Fruit fly (Drosophila melanogaster) whole organism, embryonic: Measurements from ENCODE around the gene Cpr23B.

Experiments used
- BtbVII ChIP-seq: fragments of 200-800 bp; sonication (Bioruptor generic); optimal IDR thresholded peaks from 3 replicates; lab custom pipeline; 2017; ENCODE audit warnings: missing biosample characterization, mild to moderate bottlenecking, missing genetic modification characterization
- CG10366 ChIP-seq: fragments of 200-800 bp; sonication (Bioruptor generic); IDR thresholded peaks from 2 replicates; pipeline ENCODE4 v1.3.6; 2022; ENCODE audit warnings: missing biosample characterization, missing genetic modification characterization
- CG10565 ChIP-seq: fragments of 200-800 bp; sonication (Bioruptor generic); optimal IDR thresholded peaks from 3 replicates; lab custom pipeline; 2016; ENCODE audit warnings: missing biosample characterization, mild to moderate bottlenecking, missing genetic modification characterization
- CG10654 ChIP-seq: fragments of 200-800 bp; sonication (Bioruptor generic); optimal IDR thresholded peaks from 2 replicates; lab custom pipeline; 2016; ENCODE audit warnings: missing biosample characterization, missing genetic modification characterization
- CG12071 ChIP-seq: fragments of 200-800 bp; sonication (Bioruptor generic); optimal IDR thresholded peaks from 3 replicates; lab custom pipeline; 2018; ENCODE audit warnings: missing biosample characterization, mild to moderate bottlenecking, missing genetic modification characterization
- CG12236 ChIP-seq: fragments of 200-800 bp; sonication (Bioruptor generic); optimal IDR thresholded peaks from 2 replicates; lab custom pipeline; 2016; ENCODE audit warnings: missing biosample characterization, missing genetic modification characterization
- CG13123 ChIP-seq: fragments of 200-800 bp; sonication (Bioruptor generic); optimal IDR thresholded peaks from 2 replicates; lab custom pipeline; 2016; ENCODE audit warnings: missing biosample characterization, missing genetic modification characterization
- CG15514 ChIP-seq: fragments of 200-800 bp; sonication (Bioruptor generic); optimal IDR thresholded peaks from 3 replicates; lab custom pipeline; 2017; ENCODE audit warnings: missing biosample characterization, missing genetic modification characterization, mild to moderate bottlenecking, moderate library complexity, missing genetic modification reagents
- CG15696 ChIP-seq: fragments of 200-800 bp; sonication (Bioruptor generic); optimal IDR thresholded peaks from 2 replicates; lab custom pipeline; 2019; ENCODE audit warnings: missing biosample characterization, mild to moderate bottlenecking, missing genetic modification characterization, moderate library complexity
- CG17612 ChIP-seq: fragments of 200-800 bp; sonication (Bioruptor generic); IDR thresholded peaks from 2 replicates; pipeline ENCODE4 v1.3.6; 2022; ENCODE audit warnings: missing biosample characterization, missing genetic modification characterization
- CG1792 ChIP-seq: fragments of 200-800 bp; sonication (Bioruptor generic); optimal IDR thresholded peaks from 2 replicates; lab custom pipeline; 2016; ENCODE audit warnings: missing biosample characterization, missing genetic modification characterization
- CG2712 ChIP-seq: fragments of 200-800 bp; optimal IDR thresholded peaks from 3 replicates; lab custom pipeline; 2019; ENCODE audit warnings: missing biosample characterization, mild to moderate bottlenecking, missing genetic modification characterization, moderate library complexity
- CG30403 ChIP-seq: fragments of 200-800 bp; sonication (Bioruptor generic); optimal IDR thresholded peaks from 3 replicates; lab custom pipeline; 2016; ENCODE audit warnings: missing biosample characterization, missing genetic modification characterization
- CG31365 ChIP-seq: fragments of 200-800 bp; sonication (Bioruptor generic); optimal IDR thresholded peaks from 2 replicates; lab custom pipeline; 2018; ENCODE audit warnings: missing biosample characterization, mild to moderate bottlenecking, missing genetic modification characterization
- CG7271 ChIP-seq: fragments of 200-800 bp; sonication (Bioruptor generic); optimal IDR thresholded peaks from 2 replicates; lab custom pipeline; 2018; ENCODE audit warnings: missing biosample characterization, mild to moderate bottlenecking, missing genetic modification characterization, moderate library complexity
- CG9727 ChIP-seq: fragments of 200-800 bp; sonication (Bioruptor generic); optimal IDR thresholded peaks from 3 replicates; lab custom pipeline; 2017; ENCODE audit warnings: missing biosample characterization, mild to moderate bottlenecking, missing genetic modification characterization
- CTCF ChIP-seq: fragments of 200-800 bp; sonication (Bioruptor generic); optimal IDR thresholded peaks from 2 replicates; lab custom pipeline; 2017; ENCODE audit warnings: missing biosample characterization, mild to moderate bottlenecking, missing genetic modification characterization, moderate library complexity
- Dip2 ChIP-seq: fragments of 200-800 bp; sonication (Bioruptor generic); IDR thresholded peaks from 2 replicates; pipeline ENCODE4 v1.3.6; 2022; ENCODE audit warnings: missing biosample characterization, missing genetic modification characterization
- Dref ChIP-seq: fragments of 200-800 bp; sonication (Bioruptor generic); IDR thresholded peaks from 2 replicates; pipeline ENCODE4 v1.3.6; 2022; ENCODE audit warnings: missing biosample characterization, missing genetic modification characterization
- Ets65A ChIP-seq: fragments of 200-800 bp; sonication (Bioruptor generic); peaks from one replicate; lab custom pipeline; 2016; ENCODE audit warnings: missing biosample characterization, missing genetic modification characterization
- Fer1 ChIP-seq: fragments of 200-800 bp; sonication (Bioruptor generic); optimal IDR thresholded peaks from 2 replicates; lab custom pipeline; 2017; ENCODE audit warnings: missing biosample characterization, mild to moderate bottlenecking, missing genetic modification characterization
- HHEX ChIP-seq: fragments of 200-800 bp; sonication (Bioruptor generic); optimal IDR thresholded peaks from 3 replicates; lab custom pipeline; 2017; ENCODE audit warnings: missing biosample characterization, mild to moderate bottlenecking, missing genetic modification characterization, missing genetic modification reagents
- HLH3B ChIP-seq: fragments of 200-800 bp; sonication (Bioruptor generic); IDR thresholded peaks from 2 replicates; pipeline ENCODE4 v1.3.6; 2022; ENCODE audit warnings: missing biosample characterization, missing genetic modification characterization
- HLH4C ChIP-seq: fragments of 200-800 bp; sonication (Bioruptor generic); IDR thresholded peaks from 3 replicates; pipeline ENCODE4 v1.3.6; 2022; ENCODE audit warnings: missing biosample characterization, missing genetic modification characterization; ENCODE audit not compliant: partially characterized antibody
- Hr3 ChIP-seq: fragments of 200-800 bp; sonication (Bioruptor generic); optimal IDR thresholded peaks from 3 replicates; lab custom pipeline; 2016; ENCODE audit warnings: missing biosample characterization, missing genetic modification characterization
- Jarid2 ChIP-seq: fragments of 200-800 bp; sonication (Bioruptor generic); optimal IDR thresholded peaks from 3 replicates; lab custom pipeline; 2017; ENCODE audit warnings: mild to moderate bottlenecking, missing biosample characterization, missing genetic modification reagents, missing genetic modification characterization
- MESR4 ChIP-seq: fragments of 200-800 bp; sonication (Bioruptor generic); optimal IDR thresholded peaks from 2 replicates; lab custom pipeline; 2018; ENCODE audit warnings: missing biosample characterization, mild to moderate bottlenecking, missing genetic modification characterization, moderate library complexity
- MTF-1 ChIP-seq: fragments of 200-800 bp; sonication (Bioruptor generic); optimal IDR thresholded peaks from 2 replicates; lab custom pipeline; 2018; ENCODE audit warnings: missing biosample characterization, mild to moderate bottlenecking, missing genetic modification characterization, borderline replicate concordance
- Mad ChIP-seq: fragments of 200-800 bp; sonication (Bioruptor generic); optimal IDR thresholded peaks from 2 replicates; lab custom pipeline; 2016; ENCODE audit warnings: missing biosample characterization, missing genetic modification characterization
- NfI ChIP-seq: fragments of 200-800 bp; sonication (Bioruptor generic); optimal IDR thresholded peaks from 3 replicates; lab custom pipeline; 2018; ENCODE audit warnings: missing biosample characterization, mild to moderate bottlenecking, missing genetic modification characterization, moderate library complexity
- Scr ChIP-seq: fragments of 200-800 bp; sonication (Bioruptor generic); IDR thresholded peaks from 2 replicates; pipeline ENCODE4 v1.3.6; 2022; ENCODE audit warnings: missing biosample characterization, missing genetic modification characterization; ENCODE audit not compliant: partially characterized antibody
- Sox100B ChIP-seq: fragments of 200-800 bp; sonication (Bioruptor generic); optimal IDR thresholded peaks from 3 replicates; lab custom pipeline; 2018; ENCODE audit warnings: missing biosample characterization, mild to moderate bottlenecking, missing genetic modification characterization
- Vsx1 ChIP-seq: fragments of 200-800 bp; sonication (Bioruptor generic); optimal IDR thresholded peaks from 2 replicates; lab custom pipeline; 2017; ENCODE audit warnings: missing biosample characterization, mild to moderate bottlenecking, missing genetic modification characterization, missing genetic modification reagents
- Xrp1 ChIP-seq: fragments of 200-800 bp; sonication (Bioruptor generic); IDR thresholded peaks from 2 replicates; pipeline ENCODE4 v1.3.6; 2022; ENCODE audit warnings: missing biosample characterization, missing genetic modification characterization
- al ChIP-seq: fragments of 200-800 bp; sonication (Bioruptor generic); IDR thresholded peaks from 2 replicates; pipeline ENCODE4 v1.3.6; 2022; ENCODE audit warnings: missing biosample characterization, missing genetic modification characterization
- cg ChIP-seq: fragments of 200-800 bp; sonication (Bioruptor generic); optimal IDR thresholded peaks from 3 replicates; lab custom pipeline; 2019; ENCODE audit warnings: missing biosample characterization, mild to moderate bottlenecking, missing genetic modification characterization, moderate library complexity
- da ChIP-seq: fragments of 200-800 bp; sonication (Bioruptor generic); optimal IDR thresholded peaks from 2 replicates; lab custom pipeline; 2016; ENCODE audit warnings: missing biosample characterization, missing genetic modification characterization
- dpn ChIP-seq, 2 experiments: fragments of 200-800 bp; sonication (Bioruptor generic); optimal IDR thresholded peaks; 3 replicates each; lab custom pipeline; 2016; ENCODE audit warnings: missing biosample characterization in 2 of 2, missing genetic modification characterization in 2 of 2
- esg ChIP-seq: fragments of 200-800 bp; sonication (Bioruptor generic); conservative IDR thresholded peaks from 2 replicates; pipeline ENCODE4 v1.3.6; 2022; ENCODE audit warnings: missing biosample characterization, missing genetic modification characterization
- fd64A ChIP-seq: fragments of 200-800 bp; sonication (Bioruptor generic); optimal IDR thresholded peaks from 3 replicates; lab custom pipeline; 2018; ENCODE audit warnings: missing biosample characterization, mild to moderate bottlenecking, missing genetic modification characterization
- gce ChIP-seq: fragments of 200-800 bp; sonication (Bioruptor generic); IDR thresholded peaks from 3 replicates; pipeline ENCODE4 v1.3.6; 2022; ENCODE audit warnings: missing biosample characterization, missing genetic modification characterization
- insv ChIP-seq, 2 experiments: fragments of 200-800 bp; sonication (Bioruptor generic); optimal IDR thresholded peaks; 3 replicates each; lab custom pipeline; 2016 to 2018; ENCODE audit warnings: missing biosample characterization in 2 of 2, missing genetic modification characterization in 2 of 2
- knrl ChIP-seq: fragments of 200-800 bp; sonication (Bioruptor generic); IDR thresholded peaks from 3 replicates; pipeline ENCODE4 v1.3.6; 2022; ENCODE audit warnings: missing biosample characterization, missing genetic modification characterization; ENCODE audit not compliant: partially characterized antibody
- nau ChIP-seq: fragments of 200-800 bp; sonication (Bioruptor generic); optimal IDR thresholded peaks from 3 replicates; lab custom pipeline; 2017; ENCODE audit warnings: missing biosample characterization, mild to moderate bottlenecking, missing genetic modification characterization, missing genetic modification reagents
- nerfin-1 ChIP-seq: fragments of 200-800 bp; sonication (Bioruptor generic); optimal IDR thresholded peaks from 3 replicates; lab custom pipeline; 2019; ENCODE audit warnings: missing biosample characterization, mild to moderate bottlenecking, missing genetic modification characterization, moderate library complexity
- pb ChIP-seq: fragments of 200-800 bp; sonication (Bioruptor generic); optimal IDR thresholded peaks from 3 replicates; lab custom pipeline; 2016; ENCODE audit warnings: missing biosample characterization, missing genetic modification characterization
- ro ChIP-seq: fragments of 200-800 bp; sonication (Bioruptor generic); IDR thresholded peaks from 2 replicates; pipeline ENCODE4 v1.3.6; 2022; ENCODE audit warnings: missing biosample characterization, missing genetic modification characterization
- sqz ChIP-seq: fragments of 200-800 bp; sonication (Bioruptor generic); optimal IDR thresholded peaks from 3 replicates; lab custom pipeline; 2018; ENCODE audit warnings: missing biosample characterization, mild to moderate bottlenecking, missing genetic modification characterization
- sug ChIP-seq: fragments of 200-800 bp; optimal IDR thresholded peaks from 2 replicates; lab custom pipeline; 2019; ENCODE audit warnings: missing biosample characterization, mild to moderate bottlenecking, missing genetic modification characterization, moderate library complexity
- tup ChIP-seq: fragments of 200-800 bp; sonication (Bioruptor generic); optimal IDR thresholded peaks from 2 replicates; lab custom pipeline; 2016; ENCODE audit warnings: missing biosample characterization, mild to moderate bottlenecking, missing genetic modification characterization, moderate library complexity
- z ChIP-seq: fragments of 200-800 bp; sonication (Bioruptor generic); IDR thresholded peaks from 3 replicates; pipeline ENCODE4 v1.3.6; 2022; ENCODE audit warnings: missing biosample characterization, missing genetic modification characterization
- zen2 ChIP-seq: fragments of 200-800 bp; sonication (Bioruptor generic); IDR thresholded peaks from 3 replicates; pipeline ENCODE4 v1.3.6; 2022; ENCODE audit warnings: missing biosample characterization, missing genetic modification characterization; ENCODE audit not compliant: partially characterized antibody

Gene Cpr23B

dm6 chr2L:2864601-2865000, 26.4 kb downstream of the Cpr23B start (continued):
- TF ChIP-seq CG9727 (GFP tag; lab: Kevin White, UChicago) (peak; percentile 47), Scr (GFP tag; lab: Robert Waterston, UW) (no peak), CG10565 (no peak), Jarid2 (GFP tag; lab: Kevin White, UChicago) (no peak), cg (GFP tag; lab: Kevin White, UChicago) (no peak), Ets65A (GFP tag; lab: Kevin White, UChicago) (no peak), CG15514 (GFP tag; lab: Kevin White, UChicago) (peak; percentile 41), CG12236 (GFP tag; lab: Kevin White, UChicago) (no peak), CTCF (GFP tag; lab: Kevin White, UChicago) (no peak), CG15696 (peak; percentile 2), Mad (GFP tag; lab: Kevin White, UChicago) (no peak), zen2 (GFP tag; lab: Robert Waterston, UW) (no peak), CG31365 (tag; lab: Kevin White, UChicago) (no peak), MTF-1 (GFP tag; lab: Kevin White, UChicago) (peak; percentile 34), Hr3 (GFP tag; lab: Kevin White, UChicago) (no peak), CG12071 (GFP tag; lab: Kevin White, UChicago) (peak; percentile 59), NfI (GFP tag; lab: Kevin White, UChicago) (peak; percentile 16), nerfin-1 (tag; lab: Kevin White, UChicago) (no peak), HLH4C (GFP tag; lab: Robert Waterston, UW) (no peak), fd64A (GFP tag; lab: Kevin White, UChicago) (peak; percentile 50), CG17612 (GFP tag; lab: Robert Waterston, UW) (no peak), Xrp1 (GFP tag; lab: Robert Waterston, UW) (peak; percentile 57), CG7271 (tag; lab: Kevin White, UChicago) (no peak), z (GFP tag; lab: Robert Waterston, UW) (no peak), gce (GFP tag; lab: Robert Waterston, UW) (0 out of 3 replicates have a peak, but pooled peaks have one; percentile 43), BtbVII (GFP tag; lab: Kevin White, UChicago) (peak; percentile 27), Fer1 (GFP tag; lab: Kevin White, UChicago) (peak; percentile 8), HLH3B (GFP tag; lab: Robert Waterston, UW) (peak; percentile 18; the same call in 1 of the 2 replicates), insv (GFP tag; optimal IDR thresholded peaks at IDR 0.05; lab: Kevin White, UChicago) (no peak), al (GFP tag; lab: Robert Waterston, UW) (no peak), esg (GFP tag; lab: Robert Waterston, UW) (no peak), Vsx1 (GFP tag; lab: Kevin White, UChicago) (no peak), sqz (GFP tag; lab: Kevin White, UChicago) (peak; percentile 35), CG2712 (tag; lab: Kevin White, UChicago) (no peak), tup (GFP tag; lab: Kevin White, UChicago) (peak; percentile 17), CG30403 (GFP tag; lab: Kevin White, UChicago) (no peak), da (no peak), CG10366 (no peak), CG13123 (GFP tag; lab: Kevin White, UChicago) (no peak), dpn (GFP tag; optimal IDR thresholded peaks at IDR 0.05; lab: Kevin White, UChicago) (no peak), HHEX (GFP tag; lab: Kevin White, UChicago) (peak; percentile 33), Dip2 (GFP tag; lab: Robert Waterston, UW) (no peak), sug (tag; lab: Kevin White, UChicago) (no peak), CG1792 (GFP tag; lab: Kevin White, UChicago) (peak; percentile 4), knrl (GFP tag; lab: Robert Waterston, UW) (no peak), ro (GFP tag; lab: Robert Waterston, UW) (no peak), MESR4 (GFP tag; lab: Kevin White, UChicago) (no peak), pb (GFP tag; lab: Kevin White, UChicago) (no peak), Sox100B (GFP tag; lab: Kevin White, UChicago) (peak; percentile 21), nau (peak; percentile 13), Dref (GFP tag; lab: Robert Waterston, UW) (no peak), CG10654 (GFP tag; lab: Kevin White, UChicago) (peak; percentile 6)
